Worm (Caenorhabditis elegans): ENCODE measurements around the gene lgc-33.
A peak's percentile ranks its signal among the peaks of the same experiment; 100 is the strongest.

DNA sequence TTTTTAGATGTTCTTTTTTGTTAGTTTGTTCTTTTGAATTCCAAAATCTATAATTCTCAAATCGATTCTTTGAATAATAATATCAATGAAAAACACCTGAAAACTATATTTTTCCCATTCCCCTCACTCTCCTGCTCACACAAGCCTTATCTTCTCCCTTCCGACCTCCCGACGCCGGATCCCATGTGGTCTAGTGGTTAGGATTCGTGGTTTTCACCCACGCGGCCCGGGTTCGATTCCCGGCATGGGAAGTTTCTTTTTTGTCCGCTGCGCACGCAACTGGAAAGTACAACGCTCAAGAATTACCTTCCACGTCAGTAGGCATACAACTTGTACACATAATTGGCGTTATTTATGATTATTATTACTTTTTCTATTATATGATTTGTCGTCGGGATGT, 2.7 kb upstream of the lgc-33 start:
- TF ChIP-seq zag-1 (tag; optimal IDR thresholded peaks at IDR 0.05) (no peak), egl-27 (tag; optimal IDR thresholded peaks at IDR 0.05) (no peak), blmp-1 (tag; optimal IDR thresholded peaks at IDR 0.05) (peak; percentile 38), snpc-4 (tag; optimal IDR thresholded peaks at IDR 0.05) (peak; percentile 47), hlh-17 (GFP tag; optimal IDR thresholded peaks at IDR 0.05; ENCODE audit: borderline replicate concordance) (no peak), unc-130 (tag; optimal IDR thresholded peaks at IDR 0.05) (no peak), ceh-8 (GFP tag; optimal IDR thresholded peaks at IDR 0.05) (no peak), lin-35 (GFP tag; optimal IDR thresholded peaks at IDR 0.05) (peak; percentile 60 to 72)

All from whole organism, L1 larva.